Fruit fly (Drosophila melanogaster): Measurements from ENCODE around the gene Taf9.

DNA sequence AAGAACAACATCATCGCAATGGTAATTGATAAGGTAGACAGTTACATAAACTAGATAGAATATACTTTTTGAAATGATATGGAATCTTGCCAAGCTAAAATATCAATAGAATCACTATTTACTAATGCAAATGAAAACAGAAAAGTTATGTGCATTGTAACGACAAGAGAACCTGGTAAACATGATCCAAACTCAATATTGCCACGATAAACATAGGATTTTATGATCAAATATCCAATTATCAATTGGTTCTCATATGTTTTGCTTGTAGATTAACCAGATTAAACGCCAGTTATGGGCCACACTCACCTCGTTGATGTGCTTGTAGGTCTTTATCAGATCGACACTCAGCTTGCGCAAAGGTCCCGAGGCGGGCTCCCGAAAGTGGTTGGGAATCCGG is 30.3 kb downstream of the Taf9 start:
- TF ChIP-seq ttk (optimal IDR thresholded peaks at IDR 0.05): no peak
- no peak for TF ChIP-seq h (optimal IDR thresholded peaks at IDR 0.05)
- no peak for TF ChIP-seq insv (optimal IDR thresholded peaks at IDR 0.05)
- no peak for TF ChIP-seq Sin3A (optimal IDR thresholded peaks at IDR 0.05)
- no peak for TF ChIP-seq psq (optimal IDR thresholded peaks at IDR 0.05)

Data from Kc167 (cell line).